Worm (Caenorhabditis elegans) whole organism, L4 larva: Measurements from ENCODE around the gene cgp-1.
A peak's percentile ranks its signal among the peaks of the same experiment; 100 is the strongest.

Source experiments
- F26F4.8 ChIP-seq: fragments of 200-800 bp; sonication (Bioruptor generic); conservative IDR thresholded peaks from 2 replicates; pipeline ENCODE4 v1.3.6; 2022; ENCODE audit warnings: missing genetic modification characterization, missing compliant biosample characterization
- T20F7.1 ChIP-seq: fragments of 200-800 bp; sonication (Bioruptor generic); optimal IDR thresholded peaks from 2 replicates; lab custom pipeline; 2018; ENCODE audit warnings: mild to moderate bottlenecking, missing genetic modification characterization, missing compliant biosample characterization
- Y48G9A.11 ChIP-seq: fragments of 200-800 bp; sonication (Bioruptor generic); IDR thresholded peaks from 2 replicates; pipeline ENCODE4 v1.3.6; 2022; ENCODE audit warnings: missing genetic modification reagents, missing genetic modification characterization, missing compliant biosample characterization
- ZK337.2 ChIP-seq: fragments of 200-800 bp; sonication (Bioruptor generic); IDR thresholded peaks from 2 replicates; pipeline ENCODE4 v1.3.6; 2022; ENCODE audit warnings: missing genetic modification reagents, missing genetic modification characterization, missing compliant biosample characterization
- ama-1 ChIP-seq: fragments of 150-350 bp; optimal IDR thresholded peaks from 2 replicates; lab custom pipeline; 2014; ENCODE audit warnings: inconsistent platforms, mixed read lengths
- arid-1 ChIP-seq: fragments of 200-800 bp; sonication (Bioruptor generic); conservative IDR thresholded peaks from 2 replicates; pipeline ENCODE4 v1.3.6; 2022; ENCODE audit warnings: missing genetic modification reagents, missing genetic modification characterization, missing compliant biosample characterization
- ceh-20 ChIP-seq: fragments of 200-800 bp; sonication (Bioruptor generic); IDR thresholded peaks from 2 replicates; pipeline ENCODE4 v1.3.6; 2022; ENCODE audit warnings: missing genetic modification reagents, missing genetic modification characterization, missing compliant biosample characterization
- ceh-28 ChIP-seq: fragments of 150-350 bp; optimal IDR thresholded peaks from 2 replicates; lab custom pipeline; 2014; ENCODE audit warnings: missing biosample characterization, missing genetic modification reagents, missing genetic modification characterization
- ceh-32 ChIP-seq: sonication (generic microtip); optimal IDR thresholded peaks from 2 replicates; lab custom pipeline; 2016; ENCODE audit warnings: mild to moderate bottlenecking, missing genetic modification characterization, missing compliant biosample characterization; ENCODE audit not compliant: poor library complexity
- cey-2 ChIP-seq: sonication (generic microtip); optimal IDR thresholded peaks from 3 replicates; lab custom pipeline; 2017; ENCODE audit warnings: missing genetic modification characterization, mild to moderate bottlenecking, missing compliant biosample characterization, antibody characterized with exemption, borderline replicate concordance; ENCODE audit not compliant: insufficient read depth
- ctbp-1 ChIP-seq: fragments of 200-800 bp; sonication (Bioruptor generic); IDR thresholded peaks from 2 replicates; pipeline ENCODE4 v1.3.6; 2022; ENCODE audit warnings: missing genetic modification reagents, missing genetic modification characterization, missing compliant biosample characterization
- dmd-6 ChIP-seq: fragments of 200-800 bp; sonication (Bioruptor generic); IDR thresholded peaks from 2 replicates; pipeline ENCODE4 v1.3.6; 2022; ENCODE audit warnings: missing genetic modification reagents, missing genetic modification characterization, missing compliant biosample characterization
- duxl-1 ChIP-seq: sonication (generic microtip); optimal IDR thresholded peaks from 2 replicates; lab custom pipeline; 2016; ENCODE audit warnings: mild to moderate bottlenecking, missing genetic modification characterization, moderate library complexity, missing compliant biosample characterization; ENCODE audit not compliant: poor library complexity
- dve-1 ChIP-seq: sonication (generic microtip); optimal IDR thresholded peaks from 2 replicates; lab custom pipeline; 2017; ENCODE audit warnings: antibody characterized with exemption, mild to moderate bottlenecking, missing genetic modification characterization, missing compliant biosample characterization; ENCODE audit not compliant: insufficient read depth
- gei-8 ChIP-seq: fragments of 200-800 bp; sonication (Bioruptor generic); optimal IDR thresholded peaks from 2 replicates; lab custom pipeline; 2018; ENCODE audit warnings: mild to moderate bottlenecking, missing genetic modification characterization, missing compliant biosample characterization
- hlh-11 ChIP-seq: fragments of 200-800 bp; sonication (Bioruptor generic); optimal IDR thresholded peaks from 2 replicates; lab custom pipeline; 2018; ENCODE audit warnings: mild to moderate bottlenecking, missing genetic modification characterization, missing compliant biosample characterization
- hlh-30 ChIP-seq: sonication (generic microtip); optimal IDR thresholded peaks from 2 replicates; lab custom pipeline; 2017; ENCODE audit warnings: antibody characterized with exemption, mild to moderate bottlenecking, missing genetic modification characterization, missing compliant biosample characterization; ENCODE audit not compliant: insufficient read depth
- lim-7 ChIP-seq: fragments of 200-800 bp; sonication (Bioruptor generic); IDR thresholded peaks from 2 replicates; pipeline ENCODE4 v1.3.6; 2022; ENCODE audit warnings: missing genetic modification characterization, missing compliant biosample characterization
- lin-1 ChIP-seq: fragments of 200-800 bp; sonication (Bioruptor generic); IDR thresholded peaks from 2 replicates; pipeline ENCODE4 v1.3.6; 2022; ENCODE audit warnings: missing genetic modification reagents, missing genetic modification characterization, missing compliant biosample characterization
- lin-29 ChIP-seq: fragments of 200-800 bp; sonication (Bioruptor generic); IDR thresholded peaks from 2 replicates; pipeline ENCODE4 v1.3.6; 2022; ENCODE audit warnings: missing genetic modification reagents, missing genetic modification characterization, missing compliant biosample characterization
- lin-38 ChIP-seq: fragments of 200-800 bp; sonication (Bioruptor generic); IDR thresholded peaks from 2 replicates; pipeline ENCODE4 v1.3.6; 2022; ENCODE audit warnings: missing genetic modification reagents, missing genetic modification characterization, missing compliant biosample characterization
- madf-5 ChIP-seq, 2 experiments: fragments of 200-800 bp; sonication (Bioruptor generic); IDR thresholded peaks; 2 replicates each; pipeline ENCODE4 v1.3.6; 2022; ENCODE audit warnings: missing compliant biosample characterization in 2 of 2, missing genetic modification characterization in 2 of 2
- mdt-29 ChIP-seq: fragments of 200-800 bp; sonication (Bioruptor generic); IDR thresholded peaks from 2 replicates; pipeline ENCODE4 v1.3.6; 2022; ENCODE audit warnings: missing genetic modification reagents, missing genetic modification characterization, missing compliant biosample characterization
- mep-1 ChIP-seq: fragments of 150-350 bp; sonication (generic microtip); optimal IDR thresholded peaks from 3 replicates; lab custom pipeline; 2014; ENCODE audit warnings: missing biosample characterization, missing genetic modification characterization
- mes-2 ChIP-seq: sonication (generic microtip); optimal IDR thresholded peaks from 2 replicates; lab custom pipeline; 2016; ENCODE audit warnings: missing genotype, mild to moderate bottlenecking, missing genetic modification characterization, missing compliant biosample characterization; ENCODE audit not compliant: poor library complexity, severe bottlenecking
- nhr-102 ChIP-seq: sonication (generic microtip); optimal IDR thresholded peaks from 2 replicates; lab custom pipeline; 2016; ENCODE audit warnings: mild to moderate bottlenecking, missing genetic modification characterization, moderate library complexity, missing compliant biosample characterization
- nhr-11 ChIP-seq: fragments of 150-350 bp; optimal IDR thresholded peaks from 2 replicates; lab custom pipeline; 2014; ENCODE audit warnings: missing biosample characterization, missing genetic modification characterization
- nhr-237 ChIP-seq: sonication (generic microtip); optimal IDR thresholded peaks from 2 replicates; lab custom pipeline; 2017; ENCODE audit warnings: missing biosample characterization, missing genetic modification characterization
- nhr-42 ChIP-seq: fragments of 200-800 bp; sonication (Bioruptor generic); IDR thresholded peaks from 2 replicates; pipeline ENCODE4 v1.3.6; 2022; ENCODE audit warnings: missing genetic modification characterization, missing compliant biosample characterization
- nhr-48 ChIP-seq: sonication (generic microtip); optimal IDR thresholded peaks from 2 replicates; lab custom pipeline; 2016; ENCODE audit warnings: mild to moderate bottlenecking, missing genetic modification characterization, missing compliant biosample characterization
- nhr-6 ChIP-seq: fragments of 150-350 bp; optimal IDR thresholded peaks from 2 replicates; lab custom pipeline; 2014; ENCODE audit warnings: missing biosample characterization, missing genetic modification characterization
- pha-4 ChIP-seq, 2 experiments: fragments of 150-350 bp in 1 of 2; fragments of 200-800 bp in 1 of 2; sonication (Bioruptor generic) in 1 of 2; IDR thresholded peaks in 1 of 2; optimal IDR thresholded peaks in 1 of 2; 2 replicates each; pipeline versions ENCODE4 v1.3.6 to Lab custom; 2014 to 2022; ENCODE audit warnings: missing genetic modification characterization in 2 of 2, missing genetic modification reagents in 2 of 2, missing biosample characterization in 1 of 2, missing compliant biosample characterization in 1 of 2
- php-3 ChIP-seq: fragments of 200-800 bp; sonication (Bioruptor generic); IDR thresholded peaks from 2 replicates; pipeline ENCODE4 v1.3.6; 2022; ENCODE audit warnings: missing genetic modification reagents, missing genetic modification characterization, missing compliant biosample characterization
- pqm-1 ChIP-seq: sonication (generic microtip); optimal IDR thresholded peaks from 2 replicates; lab custom pipeline; 2017; ENCODE audit warnings: missing biosample characterization, missing genetic modification characterization
- rbr-2 ChIP-seq: sonication (generic microtip); optimal IDR thresholded peaks from 2 replicates; lab custom pipeline; 2016; ENCODE audit warnings: missing genotype, missing genetic modification characterization, missing compliant biosample characterization
- spr-1 ChIP-seq: sonication (generic microtip); optimal IDR thresholded peaks from 2 replicates; lab custom pipeline; 2016; ENCODE audit warnings: mild to moderate bottlenecking, missing genetic modification characterization, missing compliant biosample characterization
- spr-3 ChIP-seq: fragments of 200-800 bp; sonication (Bioruptor generic); optimal IDR thresholded peaks from 2 replicates; lab custom pipeline; 2018; ENCODE audit warnings: mild to moderate bottlenecking, missing genetic modification characterization, missing compliant biosample characterization
- tag-97 ChIP-seq: fragments of 200-800 bp; sonication (Bioruptor generic); IDR thresholded peaks from 2 replicates; pipeline ENCODE4 v1.3.6; 2022; ENCODE audit warnings: missing genetic modification characterization, missing compliant biosample characterization
- unc-130 ChIP-seq: sonication (generic microtip); optimal IDR thresholded peaks from 2 replicates; lab custom pipeline; 2016; ENCODE audit warnings: missing genetic modification reagents, missing genetic modification characterization, missing compliant biosample characterization
- zag-1 ChIP-seq: fragments of 150-350 bp; optimal IDR thresholded peaks from 2 replicates; lab custom pipeline; 2014; ENCODE audit warnings: missing biosample characterization, missing genetic modification characterization
- zfp-3 ChIP-seq: fragments of 200-800 bp; sonication (Bioruptor generic); conservative IDR thresholded peaks from 2 replicates; pipeline ENCODE4 v1.3.6; 2022; ENCODE audit warnings: missing genetic modification reagents, missing genetic modification characterization, missing compliant biosample characterization
- zip-11 ChIP-seq: fragments of 200-800 bp; sonication (Bioruptor generic); IDR thresholded peaks from 2 replicates; pipeline ENCODE4 v1.3.6; 2022; ENCODE audit warnings: missing genetic modification characterization, missing compliant biosample characterization
- zip-2 ChIP-seq: fragments of 150-350 bp; optimal IDR thresholded peaks from 2 replicates; lab custom pipeline; 2014; ENCODE audit warnings: missing biosample characterization, missing genetic modification characterization
- ztf-11 ChIP-seq: fragments of 150-350 bp; optimal IDR thresholded peaks from 2 replicates; lab custom pipeline; 2014; ENCODE audit warnings: missing biosample characterization, missing genetic modification characterization
- ztf-7 ChIP-seq: fragments of 150-350 bp; optimal IDR thresholded peaks from 2 replicates; lab custom pipeline; 2014; ENCODE audit warnings: missing biosample characterization, missing genetic modification characterization

cgp-1 gene

ce11 chrV:123513-123912 is 924 bp upstream of the cgp-1 start (continued):
- no peak for TF ChIP-seq ZK337.2
- TF ChIP-seq arid-1 (GFP tag; lab: Robert Waterston, UW): no peak
- peak; percentile 99 for TF ChIP-seq zip-2
- TF ChIP-seq dve-1 (tag; lab: Kevin White, UChicago): peak; percentile 60
- TF ChIP-seq ceh-28 (tag; lab: Kevin White, UChicago): no peak
- no peak for TF ChIP-seq spr-3 (GFP tag; lab: Kevin White, UChicago)
- no peak for TF ChIP-seq spr-1
- no peak for TF ChIP-seq nhr-42 (GFP tag; lab: Robert Waterston, UW)
- TF ChIP-seq hlh-30 (tag; lab: Kevin White, UChicago): peak; percentile 18
- TF ChIP-seq pqm-1 (tag; lab: Kevin White, UChicago): no peak
- TF ChIP-seq ctbp-1 (GFP tag; lab: Robert Waterston, UW): 0 out of 2 replicates have a peak, but pooled peaks have one; percentile 24
- TF ChIP-seq zfp-3 (GFP tag; lab: Robert Waterston, UW): no peak
- TF ChIP-seq F26F4.8 (GFP tag; lab: Robert Waterston, UW): no peak
- TF ChIP-seq rbr-2: no peak
- no peak for TF ChIP-seq duxl-1
- TF ChIP-seq dmd-6 (GFP tag; lab: Robert Waterston, UW): peak; percentile 56
- no peak for TF ChIP-seq lim-7
- peak; percentile 72 for TF ChIP-seq T20F7.1 (GFP tag; lab: Kevin White, UChicago)
- TF ChIP-seq cey-2: no peak
- TF ChIP-seq ceh-32 (tag; lab: Kevin White, UChicago): no peak
- TF ChIP-seq hlh-11 (tag; lab: Kevin White, UChicago): peak; percentile 13
- TF ChIP-seq nhr-11: no peak
- no peak for TF ChIP-seq php-3 (GFP tag; lab: Robert Waterston, UW)
- TF ChIP-seq mdt-29 (GFP tag; lab: Robert Waterston, UW): no peak
- no peak for TF ChIP-seq nhr-6 (tag; lab: Kevin White, UChicago)
- TF ChIP-seq lin-29 (GFP tag; lab: Robert Waterston, UW): no peak
- no peak for TF ChIP-seq ztf-11 (tag; lab: Kevin White, UChicago)
- no peak for TF ChIP-seq madf-5 (GFP tag; IDR thresholded peaks at IDR 0.05; lab: Robert Waterston, UW)
- peak; percentile 30; the same call in 1 of the 2 replicates for TF ChIP-seq lin-38
- no peak for TF ChIP-seq nhr-48 (tag; lab: Kevin White, UChicago)
- peak; percentile 10; the same call in 1 of the 2 replicates for TF ChIP-seq pha-4 (GFP tag; IDR thresholded peaks at IDR 0.05; lab: Robert Waterston, UW)
- TF ChIP-seq pha-4 (tag; optimal IDR thresholded peaks at IDR 0.05; lab: Kevin White, UChicago): no peak
- no peak for TF ChIP-seq zag-1 (tag; lab: Kevin White, UChicago)
- TF ChIP-seq lin-1 (GFP tag; lab: Robert Waterston, UW): no peak
- TF ChIP-seq ama-1 (lab: Kevin White, UChicago): no peak
- peak; percentile 8 for TF ChIP-seq mep-1 (tag; lab: Kevin White, UChicago)
- no peak for TF ChIP-seq nhr-237 (tag; lab: Kevin White, UChicago)
- TF ChIP-seq ceh-20 (GFP tag; lab: Robert Waterston, UW): no peak
- TF ChIP-seq mes-2: no peak
- TF ChIP-seq gei-8: no peak
- TF ChIP-seq nhr-102 (tag; lab: Kevin White, UChicago): peak; percentile 17
- no peak for TF ChIP-seq zip-11 (GFP tag; lab: Robert Waterston, UW)
- TF ChIP-seq tag-97 (GFP tag; lab: Robert Waterston, UW): no peak
- TF ChIP-seq unc-130 (GFP tag; lab: Kevin White, UChicago): no peak
- no peak for TF ChIP-seq Y48G9A.11 (GFP tag; lab: Robert Waterston, UW)
- TF ChIP-seq ztf-7 (tag; lab: Kevin White, UChicago): peak; percentile 92
